Fruit fly (Drosophila melanogaster): ENCODE measurements around the gene ab.

The ab gene

DNA sequence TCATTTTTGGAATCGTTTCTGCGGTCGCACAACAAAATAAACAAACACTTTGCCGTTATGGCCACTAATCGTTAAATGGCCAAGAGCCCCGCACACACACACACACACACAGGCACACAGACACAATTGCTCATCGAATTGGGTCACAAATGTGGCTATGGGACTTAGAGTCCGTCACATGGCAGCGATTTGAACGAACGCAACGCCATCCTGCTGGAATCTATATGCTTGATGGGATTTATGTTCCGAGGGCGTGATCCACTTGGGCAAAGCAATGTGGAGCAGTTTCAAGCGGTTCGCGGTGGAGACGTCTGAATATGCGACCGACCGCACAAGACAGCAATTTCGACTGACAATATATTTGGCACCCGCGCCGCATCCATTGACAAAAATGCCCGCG, 39.9 kb upstream of the ab start:
- TF ChIP-seq tai (GFP tag; optimal IDR thresholded peaks at IDR 0.05) (no peak), dl (GFP tag; optimal IDR thresholded peaks at IDR 0.05; ENCODE audit: insufficient read depth in 1 of 2, partially characterized antibody in 2 of 2) (no peak), brk (GFP tag; optimal IDR thresholded peaks at IDR 0.05) (no peak), sv (GFP tag; optimal IDR thresholded peaks at IDR 0.05) (no peak), psq (GFP tag; optimal IDR thresholded peaks at IDR 0.05) (no peak), ey (GFP tag; optimal IDR thresholded peaks at IDR 0.05) (no peak), Mio (GFP tag; optimal IDR thresholded peaks at IDR 0.05) (no peak), sage (GFP tag; optimal IDR thresholded peaks at IDR 0.05) (no peak), br (GFP tag; optimal IDR thresholded peaks at IDR 0.05) (no peak), pan (optimal IDR thresholded peaks at IDR 0.05) (no peak), Sp1 (GFP tag; optimal IDR thresholded peaks at IDR 0.05) (no peak), Dfd (GFP tag; optimal IDR thresholded peaks at IDR 0.05) (no peak), Myc (optimal IDR thresholded peaks at IDR 0.05) (no peak)

DNA sequence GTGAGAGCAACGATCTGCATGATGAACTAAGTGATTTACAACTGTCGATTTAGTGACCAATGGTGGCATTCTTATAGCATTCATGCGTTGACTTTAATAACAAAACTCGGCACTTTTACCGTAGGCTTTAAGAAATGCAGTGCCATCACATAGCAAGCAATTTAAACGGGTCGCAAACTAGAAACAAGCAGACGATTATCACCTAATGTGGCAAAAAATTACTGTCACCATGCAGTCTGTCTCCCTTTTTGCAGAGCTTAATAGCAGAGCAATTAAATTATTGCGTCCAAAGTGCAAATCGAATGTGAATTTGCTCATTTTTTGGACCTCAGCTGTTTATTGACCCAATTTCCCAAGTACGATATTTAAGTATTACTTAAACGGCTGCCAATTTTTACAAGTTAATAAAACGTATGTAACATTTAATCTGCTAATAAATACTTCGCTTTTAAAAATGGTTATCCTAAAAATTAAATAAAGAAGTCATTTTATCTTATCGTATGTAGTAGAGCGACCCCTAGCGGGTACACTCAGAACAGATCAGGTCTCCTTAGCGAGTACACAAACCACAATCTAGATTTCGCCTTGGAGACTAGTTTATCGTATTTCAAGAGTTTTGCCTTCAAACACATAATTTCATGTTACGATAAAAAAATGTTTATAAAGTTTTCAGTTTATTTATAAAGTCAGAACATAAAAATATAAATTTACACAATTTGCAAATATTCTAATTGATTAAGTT, 38.7 kb upstream of the ab start, which contains the start of gene Vm32E:
Gene Vm32E (minus strand): TSS at position 51 of the 742 bp plus-strand sequence.
- peak; percentile 65 for TF ChIP-seq Myc (optimal IDR thresholded peaks at IDR 0.05)
- no peak for TF ChIP-seq dmrt93B (GFP tag; optimal IDR thresholded peaks at IDR 0.05)

DNA sequence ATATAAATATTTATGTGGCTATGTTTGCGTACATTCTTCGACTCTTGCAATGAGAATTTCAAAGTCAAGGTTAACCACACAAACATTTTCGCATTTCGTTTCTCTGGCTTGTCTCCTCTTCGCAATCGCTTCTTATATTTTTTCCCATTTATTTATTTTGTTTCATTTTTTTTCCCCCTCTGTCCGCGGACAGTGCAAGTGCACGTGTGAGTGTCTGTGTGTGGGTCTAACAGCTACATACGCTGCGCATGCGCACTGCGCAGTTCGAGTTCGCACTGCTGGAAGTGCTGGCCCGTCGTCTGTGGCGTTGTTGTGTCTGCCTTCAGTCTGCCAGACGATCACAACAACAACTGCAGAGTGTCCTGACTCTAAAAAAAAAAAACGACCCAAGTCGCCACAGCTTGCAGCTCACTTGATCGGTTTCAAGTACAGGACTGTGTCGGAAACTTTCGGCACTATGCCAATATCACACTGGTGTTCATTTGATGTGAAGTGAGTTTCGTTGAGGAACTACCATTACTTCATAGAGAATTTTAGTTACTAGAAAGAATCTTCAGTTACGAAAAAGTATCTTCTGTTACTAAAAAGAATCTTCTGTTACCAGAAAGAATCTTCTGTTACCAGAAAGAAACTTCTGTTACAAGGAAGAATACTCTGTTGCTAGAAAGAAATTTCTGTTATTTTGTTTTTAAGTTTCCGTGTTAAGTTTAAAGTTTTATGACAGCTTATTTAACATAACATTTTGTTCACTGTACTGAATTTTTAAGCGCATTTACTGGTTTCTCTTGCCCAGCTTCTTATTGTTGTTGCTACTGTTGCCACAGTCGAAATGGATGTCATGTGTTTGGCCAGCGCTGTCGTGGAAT, 34.9 kb upstream of the ab start:
- peak; percentile 28 for TF ChIP-seq tai (GFP tag; optimal IDR thresholded peaks at IDR 0.05)
- TF ChIP-seq foxo (GFP tag; optimal IDR thresholded peaks at IDR 0.05), result peak in 1 of 2 experiments; percentile 35
- peak; percentile 54 for TF ChIP-seq rgr (GFP tag; optimal IDR thresholded peaks at IDR 0.05)
- peak; percentile 16 for TF ChIP-seq jim (GFP tag; optimal IDR thresholded peaks at IDR 0.05)
- TF ChIP-seq fru (GFP tag; optimal IDR thresholded peaks at IDR 0.05), result peak; percentile 65
- peak; percentile 43 for TF ChIP-seq Sp1 (GFP tag; optimal IDR thresholded peaks at IDR 0.05)
- no peak for TF ChIP-seq pan (optimal IDR thresholded peaks at IDR 0.05)
- peak; percentile 17 for TF ChIP-seq h (GFP tag; optimal IDR thresholded peaks at IDR 0.05)
- TF ChIP-seq Rel (GFP tag; optimal IDR thresholded peaks at IDR 0.05), result no peak
- no peak for TF ChIP-seq Rel (tag; optimal IDR thresholded peaks at IDR 0.05)
- no peak for TF ChIP-seq usp (GFP tag; optimal IDR thresholded peaks at IDR 0.05)
- TF ChIP-seq OdsH (GFP tag; optimal IDR thresholded peaks at IDR 0.05), result peak; percentile 34
- peak; percentile 70 for TF ChIP-seq woc (GFP tag; optimal IDR thresholded peaks at IDR 0.05)
- TF ChIP-seq dl (GFP tag; optimal IDR thresholded peaks at IDR 0.05; ENCODE audit: insufficient read depth in 1 of 2, partially characterized antibody in 2 of 2), result peak in 1 of 2 experiments; percentile 31
- TF ChIP-seq psq (GFP tag; optimal IDR thresholded peaks at IDR 0.05), result peak; percentile 73
- peak; percentile 54 for TF ChIP-seq ey (GFP tag; optimal IDR thresholded peaks at IDR 0.05)
- no peak for TF ChIP-seq CG32264 (GFP tag; optimal IDR thresholded peaks at IDR 0.05)

DNA sequence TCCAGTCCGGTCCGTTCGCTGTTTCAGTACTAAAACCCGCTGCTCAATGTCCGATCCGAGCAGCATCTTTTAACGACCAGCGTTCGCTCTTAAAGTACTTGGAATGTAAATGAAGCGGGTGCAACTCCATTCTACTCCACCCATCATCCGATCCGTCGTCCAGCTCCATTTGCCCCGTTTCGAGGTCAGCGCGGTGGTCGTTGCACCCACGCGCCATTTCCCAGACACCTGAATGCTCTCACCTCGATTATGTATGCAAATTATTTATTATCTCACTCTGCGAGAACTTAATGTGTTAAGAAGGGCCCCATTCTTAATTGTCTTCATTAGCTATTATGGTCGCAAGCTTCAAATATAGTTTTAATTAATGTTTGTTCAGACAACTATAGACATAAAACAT, 32.1 kb upstream of the ab start:
- TF ChIP-seq jim (GFP tag; optimal IDR thresholded peaks at IDR 0.05) (no peak), lola (GFP tag; optimal IDR thresholded peaks at IDR 0.05) (no peak), dsf (GFP tag; optimal IDR thresholded peaks at IDR 0.05; ENCODE audit: borderline replicate concordance) (no peak), sv (GFP tag; optimal IDR thresholded peaks at IDR 0.05) (no peak), Dif (GFP tag; optimal IDR thresholded peaks at IDR 0.05; ENCODE audit: partially characterized antibody) (no peak), Abd-B (GFP tag; optimal IDR thresholded peaks at IDR 0.05) (no peak), dl (GFP tag; optimal IDR thresholded peaks at IDR 0.05; ENCODE audit: insufficient read depth in 1 of 2, partially characterized antibody in 2 of 2) (no peak), Dfd (GFP tag; optimal IDR thresholded peaks at IDR 0.05) (no peak), pan (optimal IDR thresholded peaks at IDR 0.05) (no peak), CrebA (GFP tag; optimal IDR thresholded peaks at IDR 0.05; ENCODE audit: borderline replicate concordance) (no peak)
